Worm (Caenorhabditis elegans) whole organism, L4 larva: ENCODE measurements around the gene cutl-9.
A peak's percentile ranks its signal among the peaks of the same experiment; 100 is the strongest.

Experiments used
- D1046.2 ChIP-seq: fragments of 200-800 bp; sonication (Bioruptor generic); IDR thresholded peaks from 2 replicates; pipeline ENCODE4 v1.3.6; 2022; ENCODE audit warnings: missing genetic modification characterization, missing compliant biosample characterization
- F26F4.8 ChIP-seq: fragments of 200-800 bp; sonication (Bioruptor generic); conservative IDR thresholded peaks from 2 replicates; pipeline ENCODE4 v1.3.6; 2022; ENCODE audit warnings: missing genetic modification characterization, missing compliant biosample characterization
- F37D6.2 ChIP-seq: sonication (generic microtip); optimal IDR thresholded peaks from 2 replicates; lab custom pipeline; 2016; ENCODE audit warnings: mild to moderate bottlenecking, missing genetic modification characterization, missing compliant biosample characterization
- F44E2.7 ChIP-seq: fragments of 200-800 bp; sonication (Bioruptor generic); IDR thresholded peaks from 2 replicates; pipeline ENCODE4 v2.1.2; 2022; ENCODE audit warnings: missing genetic modification characterization, missing compliant biosample characterization
- F49E8.2 ChIP-seq: sonication (generic microtip); optimal IDR thresholded peaks from 2 replicates; lab custom pipeline; 2016; ENCODE audit warnings: missing compliant biosample characterization, mild to moderate bottlenecking, missing genetic modification characterization, borderline replicate concordance
- R02D3.7 ChIP-seq: fragments of 150-350 bp; sonication (generic microtip); optimal IDR thresholded peaks from 3 replicates; lab custom pipeline; 2014; ENCODE audit warnings: missing biosample characterization, missing genetic modification characterization
- Y48G9A.11 ChIP-seq: fragments of 200-800 bp; sonication (Bioruptor generic); IDR thresholded peaks from 2 replicates; pipeline ENCODE4 v1.3.6; 2022; ENCODE audit warnings: missing genetic modification reagents, missing genetic modification characterization, missing compliant biosample characterization
- Y5F2A.4 ChIP-seq: fragments of 200-800 bp; sonication (Bioruptor generic); optimal IDR thresholded peaks from 2 replicates; lab custom pipeline; 2018; ENCODE audit warnings: mild to moderate bottlenecking, missing genetic modification characterization, missing compliant biosample characterization
- aly-2 ChIP-seq: sonication (generic microtip); optimal IDR thresholded peaks from 2 replicates; lab custom pipeline; 2018; ENCODE audit warnings: missing biosample characterization, missing genetic modification characterization
- ama-1 ChIP-seq: fragments of 150-350 bp; optimal IDR thresholded peaks from 2 replicates; lab custom pipeline; 2014; ENCODE audit warnings: inconsistent platforms, mixed read lengths
- arid-1 ChIP-seq: fragments of 200-800 bp; sonication (Bioruptor generic); conservative IDR thresholded peaks from 2 replicates; pipeline ENCODE4 v1.3.6; 2022; ENCODE audit warnings: missing genetic modification reagents, missing genetic modification characterization, missing compliant biosample characterization
- ceh-28 ChIP-seq: fragments of 150-350 bp; optimal IDR thresholded peaks from 2 replicates; lab custom pipeline; 2014; ENCODE audit warnings: missing biosample characterization, missing genetic modification reagents, missing genetic modification characterization
- ceh-32 ChIP-seq: sonication (generic microtip); optimal IDR thresholded peaks from 2 replicates; lab custom pipeline; 2016; ENCODE audit warnings: mild to moderate bottlenecking, missing genetic modification characterization, missing compliant biosample characterization; ENCODE audit not compliant: poor library complexity
- ceh-82 ChIP-seq: sonication (generic microtip); optimal IDR thresholded peaks from 2 replicates; lab custom pipeline; 2017; ENCODE audit warnings: missing biosample characterization, missing genetic modification characterization
- ctbp-1 ChIP-seq: fragments of 200-800 bp; sonication (Bioruptor generic); IDR thresholded peaks from 2 replicates; pipeline ENCODE4 v1.3.6; 2022; ENCODE audit warnings: missing genetic modification reagents, missing genetic modification characterization, missing compliant biosample characterization
- daf-12 ChIP-seq: fragments of 150-350 bp; optimal IDR thresholded peaks from 2 replicates; lab custom pipeline; 2014; ENCODE audit warnings: missing biosample characterization, missing genetic modification reagents, missing genetic modification characterization
- daf-19 ChIP-seq: fragments of 200-800 bp; sonication (Bioruptor generic); conservative IDR thresholded peaks from 2 replicates; pipeline ENCODE4 v1.3.6; 2022; ENCODE audit warnings: missing genetic modification characterization, missing compliant biosample characterization
- dmd-6 ChIP-seq: fragments of 200-800 bp; sonication (Bioruptor generic); IDR thresholded peaks from 2 replicates; pipeline ENCODE4 v1.3.6; 2022; ENCODE audit warnings: missing genetic modification reagents, missing genetic modification characterization, missing compliant biosample characterization
- dmd-8 ChIP-seq: fragments of 200-800 bp; sonication (Bioruptor generic); IDR thresholded peaks from 2 replicates; pipeline ENCODE4 v1.3.6; 2022; ENCODE audit warnings: missing genetic modification characterization, missing compliant biosample characterization
- dve-1 ChIP-seq: sonication (generic microtip); optimal IDR thresholded peaks from 2 replicates; lab custom pipeline; 2017; ENCODE audit warnings: antibody characterized with exemption, mild to moderate bottlenecking, missing genetic modification characterization, missing compliant biosample characterization; ENCODE audit not compliant: insufficient read depth
- fos-1 ChIP-seq: fragments of 150-350 bp; optimal IDR thresholded peaks from 2 replicates; lab custom pipeline; 2014; ENCODE audit warnings: missing biosample characterization, missing genetic modification characterization
- gei-8 ChIP-seq: fragments of 200-800 bp; sonication (Bioruptor generic); optimal IDR thresholded peaks from 2 replicates; lab custom pipeline; 2018; ENCODE audit warnings: mild to moderate bottlenecking, missing genetic modification characterization, missing compliant biosample characterization
- hif-1 ChIP-seq, 2 experiments: sonication (generic microtip); optimal IDR thresholded peaks; 2 replicates each; lab custom pipeline; 2016 to 2017; ENCODE audit warnings: missing compliant biosample characterization in 2 of 2, missing genetic modification characterization in 2 of 2, missing genetic modification reagents in 2 of 2, missing genotype in 2 of 2, mild to moderate bottlenecking in 1 of 2
- hlh-11 ChIP-seq: fragments of 200-800 bp; sonication (Bioruptor generic); optimal IDR thresholded peaks from 2 replicates; lab custom pipeline; 2018; ENCODE audit warnings: mild to moderate bottlenecking, missing genetic modification characterization, missing compliant biosample characterization
- hlh-30 ChIP-seq: sonication (generic microtip); optimal IDR thresholded peaks from 2 replicates; lab custom pipeline; 2017; ENCODE audit warnings: antibody characterized with exemption, mild to moderate bottlenecking, missing genetic modification characterization, missing compliant biosample characterization; ENCODE audit not compliant: insufficient read depth
- lin-1 ChIP-seq: fragments of 200-800 bp; sonication (Bioruptor generic); IDR thresholded peaks from 2 replicates; pipeline ENCODE4 v1.3.6; 2022; ENCODE audit warnings: missing genetic modification reagents, missing genetic modification characterization, missing compliant biosample characterization
- lin-29 ChIP-seq: fragments of 200-800 bp; sonication (Bioruptor generic); IDR thresholded peaks from 2 replicates; pipeline ENCODE4 v1.3.6; 2022; ENCODE audit warnings: missing genetic modification reagents, missing genetic modification characterization, missing compliant biosample characterization
- mdl-1 ChIP-seq, 2 experiments: fragments of 150-350 bp in 1 of 2; sonication (generic microtip) in 1 of 2; optimal IDR thresholded peaks; 2 replicates each; lab custom pipeline; 2014 to 2017; ENCODE audit warnings: missing biosample characterization in 2 of 2, missing genetic modification characterization in 2 of 2
- mdt-29 ChIP-seq: fragments of 200-800 bp; sonication (Bioruptor generic); IDR thresholded peaks from 2 replicates; pipeline ENCODE4 v1.3.6; 2022; ENCODE audit warnings: missing genetic modification reagents, missing genetic modification characterization, missing compliant biosample characterization
- mxl-3 ChIP-seq: fragments of 200-800 bp; sonication (Bioruptor generic); optimal IDR thresholded peaks from 2 replicates; lab custom pipeline; 2018; ENCODE audit warnings: mild to moderate bottlenecking, missing genetic modification characterization, missing compliant biosample characterization
- nhr-111 ChIP-seq: fragments of 200-800 bp; sonication (Bioruptor generic); optimal IDR thresholded peaks from 2 replicates; lab custom pipeline; 2018; ENCODE audit warnings: mild to moderate bottlenecking, missing genetic modification characterization, missing compliant biosample characterization
- nhr-28 ChIP-seq: fragments of 150-350 bp; optimal IDR thresholded peaks from 2 replicates; lab custom pipeline; 2014; ENCODE audit warnings: missing biosample characterization, missing genetic modification characterization
- nhr-41 ChIP-seq: fragments of 200-800 bp; sonication (Bioruptor generic); IDR thresholded peaks from 2 replicates; pipeline ENCODE4 v1.3.6; 2022; ENCODE audit warnings: missing genetic modification reagents, missing genetic modification characterization, missing compliant biosample characterization
- nhr-42 ChIP-seq: fragments of 200-800 bp; sonication (Bioruptor generic); IDR thresholded peaks from 2 replicates; pipeline ENCODE4 v1.3.6; 2022; ENCODE audit warnings: missing genetic modification characterization, missing compliant biosample characterization
- php-3 ChIP-seq: fragments of 200-800 bp; sonication (Bioruptor generic); IDR thresholded peaks from 2 replicates; pipeline ENCODE4 v1.3.6; 2022; ENCODE audit warnings: missing genetic modification reagents, missing genetic modification characterization, missing compliant biosample characterization
- pqm-1 ChIP-seq: sonication (generic microtip); optimal IDR thresholded peaks from 2 replicates; lab custom pipeline; 2017; ENCODE audit warnings: missing biosample characterization, missing genetic modification characterization
- rbr-2 ChIP-seq: sonication (generic microtip); optimal IDR thresholded peaks from 2 replicates; lab custom pipeline; 2016; ENCODE audit warnings: missing genotype, missing genetic modification characterization, missing compliant biosample characterization
- saeg-2 ChIP-seq: fragments of 200-800 bp; sonication (Bioruptor generic); IDR thresholded peaks from 2 replicates; pipeline ENCODE4 v1.3.6; 2022; ENCODE audit warnings: missing genetic modification reagents, missing genetic modification characterization, missing compliant biosample characterization
- set-16 ChIP-seq: fragments of 200-800 bp; sonication (Bioruptor generic); IDR thresholded peaks from 2 replicates; pipeline ENCODE4 v1.3.6; 2022; ENCODE audit warnings: missing genetic modification reagents, missing genetic modification characterization, missing compliant biosample characterization
- tra-1 ChIP-seq: fragments of 200-800 bp; sonication (Bioruptor generic); IDR thresholded peaks from 2 replicates; pipeline ENCODE4 v1.3.6; 2022; ENCODE audit warnings: missing genetic modification reagents, missing genetic modification characterization, missing compliant biosample characterization
- unc-62 ChIP-seq, 3 experiments: fragments of 150-350 bp in 1 of 3; sonication (generic microtip); optimal IDR thresholded peaks in 2 of 3; peaks in 1 of 3; 1 replicate in 1 of 3; 2 replicates in 2 of 3; lab custom pipeline; 2014 to 2017; ENCODE audit warnings: missing biosample characterization in 3 of 3, missing genetic modification characterization in 3 of 3, missing genetic modification reagents in 3 of 3, missing genotype in 1 of 3
- vab-7 ChIP-seq: fragments of 200-800 bp; sonication (Bioruptor generic); IDR thresholded peaks from 2 replicates; pipeline ENCODE4 v1.3.6; 2022; ENCODE audit warnings: missing genetic modification reagents, missing genetic modification characterization, missing compliant biosample characterization
- zip-11 ChIP-seq: fragments of 200-800 bp; sonication (Bioruptor generic); IDR thresholded peaks from 2 replicates; pipeline ENCODE4 v1.3.6; 2022; ENCODE audit warnings: missing genetic modification characterization, missing compliant biosample characterization
- zip-2 ChIP-seq: fragments of 150-350 bp; optimal IDR thresholded peaks from 2 replicates; lab custom pipeline; 2014; ENCODE audit warnings: missing biosample characterization, missing genetic modification characterization

cutl-9 gene

ce11 chrII:10653559-10653958 is 31.5 kb downstream of the cutl-9 start:
- TF ChIP-seq pqm-1 (tag; lab: Kevin White, UChicago) = peak; percentile 12
- TF ChIP-seq F26F4.8 (GFP tag; lab: Robert Waterston, UW) = no peak
- no peak for TF ChIP-seq hlh-30 (tag; lab: Kevin White, UChicago)
- TF ChIP-seq ama-1 = no peak
- TF ChIP-seq rbr-2 (tag; lab: Kevin White, UChicago) = no peak
- no peak for TF ChIP-seq lin-29
- TF ChIP-seq nhr-28 = peak; percentile 5
- TF ChIP-seq Y5F2A.4 (GFP tag; lab: Kevin White, UChicago) = no peak
- TF ChIP-seq dve-1 = peak; percentile 28
- no peak for TF ChIP-seq arid-1 (GFP tag; lab: Robert Waterston, UW)
- peak; percentile 39; the same call in 1 of the 2 replicates for TF ChIP-seq dmd-6

ce11 chrII:10654435-10654834 is 32.4 kb downstream of the cutl-9 start:
- no peak for TF ChIP-seq dmd-6
- TF ChIP-seq ceh-28 (tag; lab: Kevin White, UChicago) = no peak
- TF ChIP-seq fos-1 = no peak
- TF ChIP-seq unc-62 (GFP tag; optimal IDR thresholded peaks at IDR 0.05 in 1 of 2; lab: Kevin White, UChicago) = peak in 1 of 2 experiments; percentile 92
- TF ChIP-seq unc-62 (tag; optimal IDR thresholded peaks at IDR 0.05; lab: Kevin White, UChicago) = no peak
- TF ChIP-seq zip-11 = no peak
- TF ChIP-seq lin-1 (GFP tag; lab: Robert Waterston, UW) = no peak

ce11 chrII:10656395-10656794 is 34.3 kb downstream of the cutl-9 start:
- TF ChIP-seq mdl-1 (tag; optimal IDR thresholded peaks at IDR 0.05; lab: Kevin White, UChicago) (no peak), dve-1 (peak; percentile 18), ama-1 (no peak), pqm-1 (tag; lab: Kevin White, UChicago) (peak; percentile 69), F37D6.2 (no peak), nhr-28 (peak; percentile 46)

DNA sequence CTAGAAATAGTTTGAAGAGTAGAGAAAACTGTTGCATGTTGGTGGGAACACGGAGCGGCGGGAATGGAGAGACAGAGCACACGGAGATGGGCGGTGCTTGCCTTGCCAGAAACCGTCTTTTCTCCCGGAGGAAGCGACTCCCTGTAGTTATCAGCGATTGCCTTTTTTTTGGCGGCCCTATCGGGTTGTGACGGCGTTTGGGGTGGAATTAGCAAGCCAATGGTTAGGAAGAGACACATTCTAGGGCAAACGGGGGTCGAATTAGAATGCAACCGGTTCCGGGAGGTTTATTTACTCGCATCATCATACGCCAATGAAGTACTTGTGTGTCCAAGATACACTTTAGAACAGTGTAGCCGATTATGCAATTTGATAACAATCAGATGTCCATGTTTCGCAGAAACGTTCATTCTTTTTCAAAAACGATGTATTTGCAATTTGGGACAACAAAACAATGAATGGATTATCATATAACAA is 35.6 kb downstream of the cutl-9 start, which contains the start of gene lact-3:
TSS of gene lact-3 (minus strand) at position 51 of the 477 bp plus-strand sequence.
- TF ChIP-seq ceh-82 (tag; lab: Kevin White, UChicago) (no peak), F49E8.2 (no peak), zip-2 (tag; lab: Kevin White, UChicago) (no peak), Y48G9A.11 (GFP tag; lab: Robert Waterston, UW) (peak; percentile 40), zip-11 (no peak), ceh-32 (tag; lab: Kevin White, UChicago) (no peak), saeg-2 (no peak), unc-62 (GFP tag; optimal IDR thresholded peaks at IDR 0.05 in 1 of 2; lab: Kevin White, UChicago) (peak in 1 of 2 experiments; percentile 3), unc-62 (tag; optimal IDR thresholded peaks at IDR 0.05; lab: Kevin White, UChicago) (no peak), nhr-41 (GFP tag; lab: Robert Waterston, UW) (no peak), D1046.2 (no peak), gei-8 (GFP tag; lab: Kevin White, UChicago) (no peak), daf-19 (GFP tag; lab: Robert Waterston, UW) (no peak), vab-7 (no peak), mxl-3 (peak; percentile 25), set-16 (GFP tag; lab: Robert Waterston, UW) (peak; percentile 17; the same call in 1 of the 2 replicates), dmd-8 (GFP tag; lab: Robert Waterston, UW) (no peak), mdt-29 (GFP tag; lab: Robert Waterston, UW) (no peak), daf-12 (no peak), arid-1 (GFP tag; lab: Robert Waterston, UW) (no peak), tra-1 (peak; percentile 62; the same call in 1 of the 2 replicates), hif-1 (tag; optimal IDR thresholded peaks at IDR 0.05; lab: Kevin White, UChicago) (no peak), R02D3.7 (tag; lab: Kevin White, UChicago) (no peak), nhr-111 (GFP tag; lab: Kevin White, UChicago) (peak; percentile 41), rbr-2 (tag; lab: Kevin White, UChicago) (no peak), hlh-11 (tag; lab: Kevin White, UChicago) (peak; percentile 21), ctbp-1 (GFP tag; lab: Robert Waterston, UW) (0 out of 2 replicates have a peak, but pooled peaks have one; percentile 29), aly-2 (tag; lab: Kevin White, UChicago) (no peak), F44E2.7 (GFP tag; lab: Robert Waterston, UW) (no peak), nhr-28 (peak; percentile 65), nhr-42 (peak; percentile 49; the same call in 1 of the 2 replicates), hlh-30 (tag; lab: Kevin White, UChicago) (no peak), dmd-6 (peak; percentile 44), php-3 (GFP tag; lab: Robert Waterston, UW) (peak; percentile 51; the same call in 1 of the 2 replicates)
